Worm (Caenorhabditis elegans) whole organism, L4/young adult: ENCODE measurements around the gene fos-1.

ENCODE experiments used
- W03F9.2 ChIP-seq: fragments of 150-350 bp; optimal IDR thresholded peaks from 2 replicates; lab custom pipeline; 2014; ENCODE audit warnings: missing biosample characterization, missing genetic modification characterization
- dao-5 ChIP-seq: sonication (generic microtip); optimal IDR thresholded peaks from 2 replicates; lab custom pipeline; 2016; ENCODE audit warnings: missing genotype, missing genetic modification characterization, moderate library complexity, missing compliant biosample characterization
- him-1 ChIP-seq: sonication (generic microtip); optimal IDR thresholded peaks from 2 replicates; lab custom pipeline; 2016; ENCODE audit warnings: missing genotype, missing genetic modification reagents, missing genetic modification characterization, missing compliant biosample characterization

DNA sequence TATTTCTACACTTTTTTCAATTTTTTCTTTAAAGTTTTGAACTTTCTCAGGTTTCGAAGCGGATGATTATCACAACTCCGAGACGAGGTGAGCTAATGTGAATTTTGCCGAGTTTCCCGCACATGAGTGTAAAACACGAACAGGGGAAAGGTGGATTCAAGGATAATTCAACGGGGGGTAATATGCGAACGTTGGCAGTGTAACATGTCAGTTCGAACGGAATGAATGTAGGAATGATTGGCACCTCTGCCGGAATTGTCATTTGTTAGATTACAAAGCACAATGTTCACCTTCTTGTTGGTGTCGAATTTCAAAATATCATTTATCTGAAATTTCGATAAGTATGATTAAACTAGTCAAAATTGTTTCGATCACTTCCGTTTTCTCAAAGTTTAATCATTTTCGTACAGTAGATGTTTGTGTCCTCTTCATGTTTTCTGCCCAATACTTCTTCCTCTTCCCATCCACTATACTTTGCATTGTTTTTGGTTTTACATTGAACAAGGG lies 15.6 kb downstream of the fos-1 start, which contains the start of gene picc-1:
- TF ChIP-seq him-1 (tag; lab: Kevin White, UChicago), result no peak
- no peak for TF ChIP-seq W03F9.2
- no peak for TF ChIP-seq dao-5 (tag; lab: Kevin White, UChicago)
